Worm (Caenorhabditis elegans) whole organism, L1 larva: ENCODE measurements around the gene cee-1.

Source experiments
- aly-2 ChIP-seq: fragments of 150-350 bp; optimal IDR thresholded peaks from 2 replicates; lab custom pipeline; 2014; ENCODE audit warnings: missing biosample characterization, missing genetic modification characterization
- lin-14 ChIP-seq: fragments of 200-800 bp; sonication (Bioruptor generic); optimal IDR thresholded peaks from 2 replicates; lab custom pipeline; 2018; ENCODE audit warnings: mild to moderate bottlenecking, missing genetic modification characterization, moderate library complexity, missing compliant biosample characterization
- lir-3 ChIP-seq: sonication (generic microtip); optimal IDR thresholded peaks from 2 replicates; lab custom pipeline; 2016; ENCODE audit warnings: mild to moderate bottlenecking, missing genetic modification characterization, moderate library complexity, missing compliant biosample characterization; ENCODE audit not compliant: poor library complexity
- mdl-1 ChIP-seq, 2 experiments: fragments of 150-350 bp; optimal IDR thresholded peaks; 2 replicates each; lab custom pipeline; 2014 to 2017; ENCODE audit warnings: missing biosample characterization in 2 of 2, missing genetic modification characterization in 2 of 2, inconsistent platforms in 1 of 2
- nhr-76 ChIP-seq: sonication (generic microtip); optimal IDR thresholded peaks from 2 replicates; lab custom pipeline; 2017; ENCODE audit warnings: missing biosample characterization, missing genetic modification characterization
- skn-1 ChIP-seq: fragments of 150-350 bp; optimal IDR thresholded peaks from 2 replicates; lab custom pipeline; 2014; ENCODE audit warnings: missing biosample characterization, missing genetic modification characterization

ce11 chrIII:4909938-4910337 is 2.6 kb upstream of the cee-1 start, which contains the start of gene F26F4.12:
- TF ChIP-seq nhr-76 (no peak), mdl-1 (tag; optimal IDR thresholded peaks at IDR 0.05; lab: Kevin White, UChicago) (no peak), lir-3 (tag; lab: Kevin White, UChicago) (no peak), lin-14 (GFP tag; lab: Kevin White, UChicago) (no peak), skn-1 (tag; lab: Kevin White, UChicago) (no peak), aly-2 (no peak)
